Worm (Caenorhabditis elegans): ENCODE measurements around the gene srz-95.

srz-95 gene

DNA sequence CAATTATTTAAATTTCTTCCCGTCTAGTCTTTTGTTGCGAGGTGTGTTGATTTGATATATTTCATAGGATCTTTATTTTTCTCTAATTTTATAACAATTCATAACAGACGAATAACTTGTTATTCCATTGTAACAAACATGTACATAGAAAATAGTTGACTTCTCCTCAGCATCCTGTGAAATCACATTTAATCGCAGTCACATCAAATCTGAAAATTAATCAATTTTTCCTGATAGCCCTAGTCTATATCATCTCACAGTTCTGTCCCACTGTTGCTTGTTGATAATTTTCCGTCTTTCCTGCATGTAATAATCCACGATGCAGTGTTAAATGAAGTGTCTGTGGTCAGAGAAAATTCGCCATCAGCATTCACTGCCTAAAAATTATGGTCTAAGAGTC is 4.1 kb upstream of the srz-95 start:
- TF ChIP-seq egl-27 (tag; optimal IDR thresholded peaks at IDR 0.05): no peak
- TF ChIP-seq nhr-23 (tag; optimal IDR thresholded peaks at IDR 0.05): no peak
- no peak for TF ChIP-seq elt-1 (tag; optimal IDR thresholded peaks at IDR 0.05)

DNA sequence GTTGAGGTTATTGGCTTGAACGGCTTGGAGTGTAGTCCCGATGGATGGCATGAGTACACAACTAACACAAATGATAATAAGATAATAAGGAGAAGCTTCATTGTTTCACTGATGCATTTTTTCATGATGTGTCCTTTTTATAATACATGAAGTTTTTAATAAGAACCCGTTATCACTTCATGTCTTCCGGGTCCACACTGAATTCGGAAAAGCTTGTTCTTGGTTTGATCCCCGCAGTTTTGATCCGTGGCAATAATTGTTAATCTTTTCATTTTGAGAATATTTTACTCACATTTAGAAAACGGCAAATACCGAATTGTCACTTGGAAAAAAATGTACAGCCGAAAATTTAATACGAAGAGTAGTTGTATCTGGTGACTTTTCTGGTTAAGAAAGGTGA is 3.2 kb upstream of the srz-95 start, which contains the start of gene Y102A5C.27:
Y102A5C.27 (minus strand) TSS at position 101 of the 400 bp plus-strand sequence.
- no peak for TF ChIP-seq R02D3.7 (tag; optimal IDR thresholded peaks at IDR 0.05)
- TF ChIP-seq ama-1 (optimal IDR thresholded peaks at IDR 0.05): no peak
- TF ChIP-seq nhr-12 (tag; optimal IDR thresholded peaks at IDR 0.05): no peak
- no peak for TF ChIP-seq nhr-23 (tag; optimal IDR thresholded peaks at IDR 0.05)
- no peak for TF ChIP-seq F13H6.1 (tag; optimal IDR thresholded peaks at IDR 0.05)
- TF ChIP-seq egl-27 (tag; optimal IDR thresholded peaks at IDR 0.05): no peak
- TF ChIP-seq alr-1 (tag; optimal IDR thresholded peaks at IDR 0.05): no peak
- no peak for TF ChIP-seq unc-62 (GFP tag; optimal IDR thresholded peaks at IDR 0.05)
- TF ChIP-seq unc-39 (tag; optimal IDR thresholded peaks at IDR 0.05): no peak
- TF ChIP-seq blmp-1 (tag; optimal IDR thresholded peaks at IDR 0.05; ENCODE audit: insufficient read depth): no peak
- TF ChIP-seq sma-3 (GFP tag; optimal IDR thresholded peaks at IDR 0.05): no peak
- no peak for TF ChIP-seq ztf-4 (tag; optimal IDR thresholded peaks at IDR 0.05)
- no peak for TF ChIP-seq lin-13 (GFP tag; optimal IDR thresholded peaks at IDR 0.05)
- TF ChIP-seq unc-55 (GFP tag; optimal IDR thresholded peaks at IDR 0.05): no peak

DNA sequence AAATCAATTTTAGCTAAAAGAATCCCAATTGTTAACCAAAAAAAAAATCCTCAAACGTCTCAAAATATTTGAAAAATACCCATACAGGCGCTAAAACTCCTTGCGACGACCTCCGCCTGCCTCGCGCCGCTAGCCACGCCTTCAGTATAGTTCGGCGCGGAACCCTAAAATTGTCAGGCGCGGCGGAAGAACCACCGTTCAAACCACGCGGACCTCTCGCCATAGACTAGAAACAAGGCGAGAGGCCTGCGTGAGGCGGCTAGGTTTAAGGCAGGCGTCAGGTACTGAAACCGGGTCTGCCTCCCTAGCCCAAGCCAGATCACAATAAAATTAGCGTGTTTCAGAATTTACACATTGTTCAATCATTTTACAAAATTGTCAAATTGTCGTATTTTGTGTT is 549 bp downstream of the srz-95 start:
- TF ChIP-seq dmd-4 (tag; optimal IDR thresholded peaks at IDR 0.05): no peak
- no peak for TF ChIP-seq egl-27 (tag; optimal IDR thresholded peaks at IDR 0.05)
- TF ChIP-seq nhr-129 (tag; optimal IDR thresholded peaks at IDR 0.05): no peak
- no peak for TF ChIP-seq nhr-237 (tag; optimal IDR thresholded peaks at IDR 0.05)
- no peak for TF ChIP-seq nhr-11 (tag; optimal IDR thresholded peaks at IDR 0.05)
- no peak for TF ChIP-seq ztf-11 (tag; optimal IDR thresholded peaks at IDR 0.05)
- TF ChIP-seq sem-4 (tag; optimal IDR thresholded peaks at IDR 0.05): no peak
- no peak for TF ChIP-seq sma-9 (GFP tag; optimal IDR thresholded peaks at IDR 0.05)
- no peak for TF ChIP-seq sma-9 (tag; optimal IDR thresholded peaks at IDR 0.05)
- TF ChIP-seq unc-39 (tag; optimal IDR thresholded peaks at IDR 0.05): no peak
- TF ChIP-seq nhr-21 (tag; optimal IDR thresholded peaks at IDR 0.05): no peak
- TF ChIP-seq nhr-10 (tag; optimal IDR thresholded peaks at IDR 0.05): no peak
- TF ChIP-seq C34F6.9 (tag; optimal IDR thresholded peaks at IDR 0.05): no peak
- TF ChIP-seq snpc-4 (tag; optimal IDR thresholded peaks at IDR 0.05): no peak
- TF ChIP-seq fos-1 (tag; optimal IDR thresholded peaks at IDR 0.05): no peak

DNA sequence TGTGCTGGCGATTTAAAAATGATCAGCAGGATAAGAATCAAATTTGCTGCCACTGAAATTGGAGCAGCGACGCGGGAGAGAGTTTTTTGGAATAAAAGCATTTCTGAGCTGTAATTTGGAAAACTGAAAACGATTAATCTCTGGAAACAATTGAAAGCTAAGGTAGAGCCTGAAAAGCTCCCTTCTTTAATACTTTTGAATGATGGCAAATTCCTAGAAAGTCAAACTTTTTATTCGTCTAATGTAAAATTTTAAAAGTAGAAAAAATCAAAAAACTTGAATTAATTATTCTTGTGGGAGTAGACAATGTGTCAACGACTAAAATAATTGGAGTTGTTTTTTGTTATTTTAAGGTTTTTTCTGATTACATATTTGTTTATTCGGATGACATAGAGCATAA is 8.4 kb downstream of the srz-95 start, which contains the start of gene str-217:
str-217 (minus strand) TSS at position 101 of the 400 bp plus-strand sequence.
- no peak for TF ChIP-seq sma-3 (GFP tag; optimal IDR thresholded peaks at IDR 0.05)
- TF ChIP-seq sem-4 (tag; optimal IDR thresholded peaks at IDR 0.05): no peak
- TF ChIP-seq nhr-129 (tag; optimal IDR thresholded peaks at IDR 0.05): no peak
- no peak for TF ChIP-seq mdl-1 (tag; optimal IDR thresholded peaks at IDR 0.05)
- TF ChIP-seq snpc-4 (tag; optimal IDR thresholded peaks at IDR 0.05): no peak
- no peak for TF ChIP-seq unc-39 (tag; optimal IDR thresholded peaks at IDR 0.05)

DNA sequence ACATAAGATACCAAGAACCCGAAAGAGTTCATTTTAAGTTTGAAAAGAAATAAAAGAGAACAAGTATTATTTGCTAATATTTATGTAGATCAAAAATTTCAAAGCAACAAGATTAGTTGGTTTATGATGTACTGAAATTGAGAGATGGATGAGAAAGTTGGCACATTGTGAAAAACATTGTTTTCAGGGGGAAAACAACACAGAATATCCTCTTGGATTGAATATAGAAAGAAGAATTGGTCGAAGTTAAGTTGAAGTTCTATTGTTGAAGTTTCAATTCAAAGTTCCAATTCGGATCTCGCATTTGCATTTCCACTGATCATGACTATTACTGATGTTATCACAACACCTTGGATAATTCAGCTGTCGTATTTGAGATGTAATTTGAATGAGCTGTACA is 8.8 kb downstream of the srz-95 start:
- no peak for TF ChIP-seq aly-2 (tag; optimal IDR thresholded peaks at IDR 0.05)
- TF ChIP-seq nhr-129 (tag; optimal IDR thresholded peaks at IDR 0.05): no peak
- TF ChIP-seq nhr-6 (tag; optimal IDR thresholded peaks at IDR 0.05): no peak
- TF ChIP-seq elt-1 (tag; optimal IDR thresholded peaks at IDR 0.05): no peak
- no peak for TF ChIP-seq snpc-4 (tag; optimal IDR thresholded peaks at IDR 0.05)
- TF ChIP-seq lin-11 (tag; optimal IDR thresholded peaks at IDR 0.05): no peak

DNA sequence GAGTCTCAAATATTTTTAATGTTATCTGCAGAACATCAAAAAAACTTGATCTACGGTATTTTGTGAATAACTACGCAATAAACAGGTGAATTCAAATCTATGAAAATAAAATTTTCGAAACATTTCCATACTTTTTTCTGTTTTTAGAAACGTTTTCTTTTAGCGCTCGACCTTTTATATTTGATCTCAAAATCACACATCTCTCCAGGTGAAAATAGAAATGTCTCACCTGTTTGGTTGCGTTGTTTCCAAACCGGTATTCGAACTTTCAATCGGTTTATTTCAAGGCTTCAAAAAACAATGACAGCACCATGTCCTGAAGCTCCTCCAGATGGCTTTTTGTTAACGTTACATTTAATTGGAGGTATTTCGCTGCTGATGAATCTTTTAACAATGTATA is 9.3 kb downstream of the srz-95 start, which contains the start of gene sri-9:
sri-9 (plus strand) TSS at position 301 of the 400 bp plus-strand sequence.
- no peak for TF ChIP-seq gmeb-1 (tag; optimal IDR thresholded peaks at IDR 0.05)
- TF ChIP-seq lin-13 (GFP tag; optimal IDR thresholded peaks at IDR 0.05): no peak
- no peak for TF ChIP-seq ama-1 (optimal IDR thresholded peaks at IDR 0.05)
- TF ChIP-seq sma-9 (GFP tag; optimal IDR thresholded peaks at IDR 0.05): no peak
- TF ChIP-seq sma-9 (tag; optimal IDR thresholded peaks at IDR 0.05): no peak
- no peak for TF ChIP-seq nhr-237 (tag; optimal IDR thresholded peaks at IDR 0.05)
- no peak for TF ChIP-seq blmp-1 (tag; optimal IDR thresholded peaks at IDR 0.05; ENCODE audit: insufficient read depth)
- TF ChIP-seq mdl-1 (tag; optimal IDR thresholded peaks at IDR 0.05): no peak
- TF ChIP-seq nhr-11 (tag; optimal IDR thresholded peaks at IDR 0.05): no peak
- no peak for TF ChIP-seq elt-3 (tag; optimal IDR thresholded peaks at IDR 0.05)
- TF ChIP-seq nhr-77 (tag; optimal IDR thresholded peaks at IDR 0.05): no peak
- no peak for TF ChIP-seq zag-1 (tag; optimal IDR thresholded peaks at IDR 0.05)
- TF ChIP-seq fos-1 (tag; optimal IDR thresholded peaks at IDR 0.05): no peak
